Fruit fly (Drosophila melanogaster) Kc167 (cell line): ENCODE results near the gene twy.

Source experiments
- Myc ChIP-seq: fragments of >200 bp; optimal IDR thresholded peaks from 2 replicates; lab custom pipeline; 2017; ENCODE audit warnings: missing external identifiers
- Sin3A ChIP-seq: fragments of >200 bp; optimal IDR thresholded peaks from 2 replicates; lab custom pipeline; 2018; ENCODE audit warnings: missing external identifiers
- h ChIP-seq: fragments of >200 bp; optimal IDR thresholded peaks from 3 replicates; lab custom pipeline; 2018; ENCODE audit warnings: missing external identifiers
- insv ChIP-seq: fragments of >200 bp; optimal IDR thresholded peaks from 3 replicates; lab custom pipeline; 2018; ENCODE audit warnings: missing external identifiers
- psq ChIP-seq: fragments of >200 bp; optimal IDR thresholded peaks from 2 replicates; lab custom pipeline; 2017; ENCODE audit warnings: missing external identifiers
- ttk ChIP-seq: sonication (Bioruptor generic); optimal IDR thresholded peaks from 2 replicates; lab custom pipeline; 2017; ENCODE audit warnings: missing external identifiers

The twy gene

dm6 chr3L:11793233-11793800 is at the start of gene twy, which contains the start of gene CG10907:
Gene twy, minus strand, starts transcription at chr3L:11793283.
Gene CG10907, plus strand, starts transcription at chr3L:11793514.
- TF ChIP-seq Sin3A (lab: Kevin White, UChicago) = no peak

dm6 chr3L:11836575-11837077 is 43.5 kb upstream of the twy start, which contains the start of gene CG43064:
Gene CG43064, minus strand, starts transcription at chr3L:11836721.
- TF ChIP-seq insv (lab: Kevin White, UChicago) = no peak
- no peak for TF ChIP-seq Myc (lab: Kevin White, UChicago)
- TF ChIP-seq Sin3A (lab: Kevin White, UChicago) = no peak
- TF ChIP-seq h (lab: Kevin White, UChicago) = no peak
- TF ChIP-seq psq (lab: Kevin White, UChicago) = no peak
- no peak for TF ChIP-seq ttk (lab: Kevin White, UChicago)

dm6 chr3L:11833296-11833717 is 40.2 kb upstream of the twy start, which contains the start of gene CycA:
Gene CycA, minus strand, starts transcription at chr3L:11833578.
- TF ChIP-seq Myc (lab: Kevin White, UChicago) (no peak), insv (lab: Kevin White, UChicago) (no peak), ttk (lab: Kevin White, UChicago) (no peak), Sin3A (lab: Kevin White, UChicago) (no peak), h (lab: Kevin White, UChicago) (no peak), psq (lab: Kevin White, UChicago) (no peak)

- TF ChIP-seq psq (lab: Kevin White, UChicago) (no peak), ttk (lab: Kevin White, UChicago) (no peak), Sin3A (lab: Kevin White, UChicago) (no peak), Myc (lab: Kevin White, UChicago) (no peak), insv (lab: Kevin White, UChicago) (no peak), h (lab: Kevin White, UChicago) (no peak)
Measured at dm6 chr3L:11832360-11833295, 39.5 kb upstream of the twy start.

dm6 chr3L:11831199-11831598 is 38.1 kb upstream of the twy start:
- TF ChIP-seq psq (lab: Kevin White, UChicago) = no peak

- TF ChIP-seq ttk (lab: Kevin White, UChicago) (no peak), Myc (lab: Kevin White, UChicago) (no peak), h (lab: Kevin White, UChicago) (no peak), insv (lab: Kevin White, UChicago) (no peak), Sin3A (lab: Kevin White, UChicago) (no peak), psq (lab: Kevin White, UChicago) (no peak)
Measured at dm6 chr3L:11828730-11829129, 35.6 kb upstream of the twy start, which contains the start of gene CG7264. Gene CG7264, plus strand, starts transcription at chr3L:11829030.

- no peak for TF ChIP-seq insv (lab: Kevin White, UChicago)
- no peak for TF ChIP-seq Sin3A (lab: Kevin White, UChicago)
- no peak for TF ChIP-seq Myc (lab: Kevin White, UChicago)
Measured at dm6 chr3L:11825560-11826153, 32.6 kb upstream of the twy start, which contains the start of gene CG32095. Gene CG32095, minus strand, starts transcription at chr3L:11825732.

- TF ChIP-seq psq (lab: Kevin White, UChicago) = no peak
- TF ChIP-seq ttk (lab: Kevin White, UChicago) = no peak
- no peak for TF ChIP-seq h (lab: Kevin White, UChicago)
- TF ChIP-seq Sin3A (lab: Kevin White, UChicago) = no peak
- no peak for TF ChIP-seq insv (lab: Kevin White, UChicago)
- no peak for TF ChIP-seq Myc (lab: Kevin White, UChicago)
Measured at dm6 chr3L:11822446-11823334, 29.6 kb upstream of the twy start, which contains the start of gene RpL10Ab. Gene RpL10Ab, plus strand, starts transcription at chr3L:11822851.

- TF ChIP-seq insv (lab: Kevin White, UChicago) = no peak
- no peak for TF ChIP-seq ttk (lab: Kevin White, UChicago)
- TF ChIP-seq h (lab: Kevin White, UChicago) = no peak
- no peak for TF ChIP-seq Myc (lab: Kevin White, UChicago)
- TF ChIP-seq psq (lab: Kevin White, UChicago) = no peak
- no peak for TF ChIP-seq Sin3A (lab: Kevin White, UChicago)
Measured at dm6 chr3L:11821723-11822445, 28.8 kb upstream of the twy start, which contains the start of the genes CG11597 and CG5946. Gene CG11597, minus strand, starts transcription at chr3L:11822275. Gene CG5946, minus strand, starts transcription at chr3L:11822275.
